Fruit fly (Drosophila melanogaster): ENCODE data around the gene CG7706.

- TF ChIP-seq HLH4C (GFP tag; IDR thresholded peaks at IDR 0.05; ENCODE audit: partially characterized antibody) (no peak), gro (GFP tag; optimal IDR thresholded peaks at IDR 0.05) (no peak), pzg (GFP tag; optimal IDR thresholded peaks at IDR 0.05) (no peak), CG14014 (GFP tag; IDR thresholded peaks at IDR 0.05) (no peak), jing (GFP tag; optimal IDR thresholded peaks at IDR 0.05) (no peak), maf-S (GFP tag; optimal IDR thresholded peaks at IDR 0.05) (no peak), CG2199 (GFP tag; IDR thresholded peaks at IDR 0.05) (no peak), CG7786 (GFP tag; optimal IDR thresholded peaks at IDR 0.05) (no peak), CG8924 (tag; optimal IDR thresholded peaks at IDR 0.05) (no peak), CG10274 (GFP tag; optimal IDR thresholded peaks at IDR 0.05) (no peak), ssp (GFP tag; IDR thresholded peaks at IDR 0.05) (no peak), Dek (tag; optimal IDR thresholded peaks at IDR 0.05) (no peak), Lim3 (GFP tag; IDR thresholded peaks at IDR 0.05) (no peak)
Measured at dm6 chr3R:18705150-18705549, 27.5 kb downstream of the CG7706 start, which contains the start of the genes ChAT and VAChT.
